Worm (Caenorhabditis elegans): ENCODE results near the gene F58H1.8.

DNA sequence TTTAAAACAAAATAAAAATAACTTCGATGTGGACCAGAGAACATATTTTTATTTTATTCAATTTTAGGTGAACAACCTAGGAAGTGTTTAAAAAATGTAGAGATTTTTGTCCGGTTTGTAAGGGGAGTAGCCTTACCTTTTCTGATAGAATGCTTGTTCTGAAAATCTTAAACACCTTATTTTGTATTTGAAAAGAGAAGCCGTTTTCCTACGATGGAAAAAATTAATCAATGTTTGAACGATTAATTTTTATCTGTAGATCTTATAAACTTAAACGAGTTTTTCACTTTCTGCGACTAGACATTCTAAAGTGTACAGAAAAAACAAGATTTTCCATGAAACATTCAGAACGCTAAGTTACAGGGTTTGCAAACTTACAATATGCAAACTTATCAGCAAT is 7.4 kb downstream of the F58H1.8 start, which contains the start of gene F58H1.6:
- TF ChIP-seq ama-1 (optimal IDR thresholded peaks at IDR 0.05) (no peak), hmbx-1 (tag; optimal IDR thresholded peaks at IDR 0.05) (no peak), flt-1 (GFP tag; IDR thresholded peaks at IDR 0.05) (no peak), ets-7 (tag; optimal IDR thresholded peaks at IDR 0.05) (no peak), ceh-36 (tag; optimal IDR thresholded peaks at IDR 0.05) (no peak), scrt-1 (GFP tag; IDR thresholded peaks at IDR 0.05) (no peak), F13C5.2 (tag; optimal IDR thresholded peaks at IDR 0.05) (no peak), sea-1 (GFP tag; conservative IDR thresholded peaks at IDR 0.05) (no peak), tra-4 (tag; optimal IDR thresholded peaks at IDR 0.05) (no peak), hnd-1 (tag; optimal IDR thresholded peaks at IDR 0.05) (no peak), ceh-13 (GFP tag; optimal IDR thresholded peaks at IDR 0.05) (no peak), pes-1 (GFP tag; IDR thresholded peaks at IDR 0.05) (no peak), aly-1 (tag; optimal IDR thresholded peaks at IDR 0.05) (no peak)

All from whole organism, early embryonic.